Worm (Caenorhabditis elegans) whole organism, L3 larva: Measurements from ENCODE around the gene cox-6A.

ENCODE experiments used
- ZK546.5 ChIP-seq: sonication (generic microtip); optimal IDR thresholded peaks from 2 replicates; lab custom pipeline; 2017; ENCODE audit warnings: missing biosample characterization, missing genetic modification characterization
- ceh-28 ChIP-seq: fragments of 150-350 bp; optimal IDR thresholded peaks from 2 replicates; lab custom pipeline; 2014; ENCODE audit warnings: missing biosample characterization, missing genetic modification reagents, missing genetic modification characterization
- ceh-82 ChIP-seq: fragments of 150-350 bp; optimal IDR thresholded peaks from 2 replicates; lab custom pipeline; 2014; ENCODE audit warnings: missing biosample characterization, missing genetic modification characterization
- egl-27 ChIP-seq: sonication (generic microtip); optimal IDR thresholded peaks from 4 replicates; lab custom pipeline; 2017; ENCODE audit warnings: missing biosample characterization, missing genetic modification reagents, missing genetic modification characterization
- elt-1 ChIP-seq: fragments of 150-350 bp; optimal IDR thresholded peaks from 2 replicates; lab custom pipeline; 2014; ENCODE audit warnings: missing biosample characterization, missing genetic modification characterization
- elt-2 ChIP-seq: sonication (generic microtip); optimal IDR thresholded peaks from 2 replicates; lab custom pipeline; 2016; ENCODE audit warnings: missing genetic modification reagents, mild to moderate bottlenecking, missing genetic modification characterization, missing compliant biosample characterization
- fos-1 ChIP-seq: fragments of 150-350 bp; optimal IDR thresholded peaks from 2 replicates; lab custom pipeline; 2014; ENCODE audit warnings: missing biosample characterization, missing genetic modification characterization
- nhr-23 ChIP-seq: fragments of 150-350 bp; optimal IDR thresholded peaks from 2 replicates; lab custom pipeline; 2014; ENCODE audit warnings: missing biosample characterization, missing genetic modification reagents, missing genetic modification characterization
- nhr-237 ChIP-seq: fragments of 150-350 bp; optimal IDR thresholded peaks from 2 replicates; lab custom pipeline; 2014; ENCODE audit warnings: missing biosample characterization, missing genetic modification characterization
- nhr-76 ChIP-seq: fragments of 150-350 bp; sonication (generic microtip); optimal IDR thresholded peaks from 5 replicates; lab custom pipeline; 2014; ENCODE audit warnings: missing biosample characterization, missing genetic modification characterization
- sea-2 ChIP-seq: fragments of 150-350 bp; sonication (generic microtip); optimal IDR thresholded peaks from 4 replicates; lab custom pipeline; 2014; ENCODE audit warnings: missing biosample characterization, missing genetic modification reagents, missing genetic modification characterization
- snpc-4 ChIP-seq: fragments of 150-350 bp; optimal IDR thresholded peaks from 2 replicates; lab custom pipeline; 2014; ENCODE audit warnings: missing biosample characterization, missing genetic modification characterization
- tbx-2 ChIP-seq: sonication (generic microtip); optimal IDR thresholded peaks from 2 replicates; lab custom pipeline; 2016; ENCODE audit warnings: mild to moderate bottlenecking, missing genetic modification characterization, missing compliant biosample characterization
- unc-39 ChIP-seq: sonication (generic microtip); optimal IDR thresholded peaks from 4 replicates; lab custom pipeline; 2017; ENCODE audit warnings: missing biosample characterization, missing genetic modification characterization

DNA sequence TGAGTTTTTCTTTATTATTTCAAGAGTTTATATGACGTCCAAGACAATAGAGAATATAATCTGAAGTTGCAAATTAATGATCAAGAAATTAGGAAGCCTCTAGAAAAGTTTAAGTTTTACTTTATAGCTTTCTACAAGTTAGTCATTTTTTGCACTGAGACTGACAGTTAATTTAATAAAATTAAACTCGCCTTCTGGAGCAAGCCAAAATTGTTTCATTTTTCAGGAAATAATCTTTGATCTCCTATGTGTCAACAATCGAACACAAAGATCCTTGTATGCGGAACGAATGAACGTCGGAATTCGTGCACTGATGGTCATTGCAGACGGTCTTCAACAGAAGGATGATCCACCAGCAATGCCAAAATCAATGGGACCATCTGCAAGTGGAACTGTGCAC lies 30.9 kb downstream of the cox-6A start:
- TF ChIP-seq tbx-2 (tag; lab: Kevin White, UChicago) = no peak
- no peak for TF ChIP-seq elt-2 (tag; lab: Kevin White, UChicago)
- TF ChIP-seq nhr-237 (tag; lab: Kevin White, UChicago) = no peak
- TF ChIP-seq nhr-76 (tag; lab: Kevin White, UChicago) = no peak
- TF ChIP-seq ZK546.5 (tag; lab: Kevin White, UChicago) = no peak
- TF ChIP-seq nhr-23 (tag; lab: Kevin White, UChicago) = no peak
- no peak for TF ChIP-seq ceh-28 (tag; lab: Kevin White, UChicago)
- no peak for TF ChIP-seq ceh-82 (tag; lab: Kevin White, UChicago)
- TF ChIP-seq unc-39 (tag; lab: Kevin White, UChicago) = no peak
- TF ChIP-seq egl-27 (tag; lab: Kevin White, UChicago) = no peak
- TF ChIP-seq elt-1 (tag; lab: Kevin White, UChicago) = no peak
- TF ChIP-seq fos-1 (tag; lab: Kevin White, UChicago) = no peak
- TF ChIP-seq sea-2 (GFP tag; lab: Kevin White, UChicago) = no peak
- TF ChIP-seq snpc-4 (tag; lab: Kevin White, UChicago) = no peak
